Worm (Caenorhabditis elegans): ENCODE results near the gene slc-17.2.

DNA sequence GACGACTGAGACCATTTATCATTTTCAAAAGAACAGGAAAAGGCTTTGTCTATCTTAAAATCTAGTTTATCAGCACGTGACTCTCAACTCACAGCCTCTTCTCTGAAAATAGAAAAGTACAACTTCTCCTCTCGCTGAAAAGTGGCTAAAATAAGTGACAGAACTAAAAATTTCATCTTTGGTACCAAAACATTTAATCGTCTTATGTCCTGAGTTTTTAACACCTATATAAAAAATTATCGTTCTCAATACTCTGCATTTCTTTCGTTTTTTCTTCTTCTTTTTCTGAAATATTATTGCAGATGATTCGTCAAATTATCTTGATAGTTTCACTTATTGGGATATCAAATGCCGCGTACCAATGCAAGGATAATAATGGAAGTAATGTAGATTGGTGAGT, 22.9 kb downstream of the slc-17.2 start, which contains the start of gene crn-6:
- no peak for TF ChIP-seq dao-5 (tag; optimal IDR thresholded peaks at IDR 0.05)
- TF ChIP-seq him-1 (tag; optimal IDR thresholded peaks at IDR 0.05), result no peak
